Fruit fly (Drosophila melanogaster): ENCODE measurements around the gene CG9154.

Gene CG9154

dm6 chr2L:6098479-6099269 lies 28.2 kb upstream of the CG9154 start, which contains the start of gene CG9175 (continued):
- TF ChIP-seq Scr (GFP tag; IDR thresholded peaks at IDR 0.05; ENCODE audit: partially characterized antibody): peak; percentile 93
- TF ChIP-seq gfzf (GFP tag; optimal IDR thresholded peaks at IDR 0.05): peak; percentile 41
- no peak for TF ChIP-seq Taf1 (GFP tag; IDR thresholded peaks at IDR 0.05)
- no peak for TF ChIP-seq prd (optimal IDR thresholded peaks at IDR 0.05)
- 0 out of 3 replicates have a peak, but pooled peaks have one; percentile 18 for TF ChIP-seq prd (GFP tag; IDR thresholded peaks at IDR 0.05)
- TF ChIP-seq fd3F (GFP tag; optimal IDR thresholded peaks at IDR 0.05): no peak
- TF ChIP-seq CG4854 (GFP tag; optimal IDR thresholded peaks at IDR 0.05): peak; percentile 14
- no peak for TF ChIP-seq Dfd (GFP tag; optimal IDR thresholded peaks at IDR 0.05)
- TF ChIP-seq CG42726 (GFP tag; IDR thresholded peaks at IDR 0.05; ENCODE audit: partially characterized antibody): peak; percentile 99
- no peak for TF ChIP-seq CG7987 (GFP tag; optimal IDR thresholded peaks at IDR 0.05)
- peak; percentile 15 for TF ChIP-seq bigmax (GFP tag; optimal IDR thresholded peaks at IDR 0.05)
- no peak for TF ChIP-seq CG14667 (GFP tag; IDR thresholded peaks at IDR 0.05)
- no peak for TF ChIP-seq CG2875 (GFP tag; optimal IDR thresholded peaks at IDR 0.05)
- TF ChIP-seq zfh1 (GFP tag; IDR thresholded peaks at IDR 0.05): peak; percentile 4; the same call in 1 of the 3 replicates
- TF ChIP-seq corto (GFP tag; optimal IDR thresholded peaks at IDR 0.05): no peak
- TF ChIP-seq Hr3 (GFP tag; optimal IDR thresholded peaks at IDR 0.05): peak; percentile 5
- no peak for TF ChIP-seq CG6813 (GFP tag; optimal IDR thresholded peaks at IDR 0.05)
- TF ChIP-seq CG8924 (tag; optimal IDR thresholded peaks at IDR 0.05): peak; percentile 72
- no peak for TF ChIP-seq CG15073 (GFP tag; optimal IDR thresholded peaks at IDR 0.05)
- peak; percentile 7 for TF ChIP-seq Spps (tag; optimal IDR thresholded peaks at IDR 0.05)
- TF ChIP-seq Asciz (GFP tag; optimal IDR thresholded peaks at IDR 0.05): no peak
- no peak for TF ChIP-seq Eip74EF (GFP tag; optimal IDR thresholded peaks at IDR 0.05)
- TF ChIP-seq CG16863 (GFP tag; optimal IDR thresholded peaks at IDR 0.05): no peak
- TF ChIP-seq CG18764 (GFP tag; optimal IDR thresholded peaks at IDR 0.05): no peak
- TF ChIP-seq CG1792 (GFP tag; optimal IDR thresholded peaks at IDR 0.05): peak; percentile 15
- TF ChIP-seq danr (GFP tag; IDR thresholded peaks at IDR 0.05): no peak
- peak; percentile 2 for TF ChIP-seq CG7556 (GFP tag; optimal IDR thresholded peaks at IDR 0.05)
- no peak for TF ChIP-seq CG10274 (GFP tag; optimal IDR thresholded peaks at IDR 0.05)
- no peak for TF ChIP-seq dati (GFP tag; IDR thresholded peaks at IDR 0.05)
- peak; percentile 7 for TF ChIP-seq Atf-2 (GFP tag; optimal IDR thresholded peaks at IDR 0.05)
- peak; percentile 43 for TF ChIP-seq CG11504 (tag; optimal IDR thresholded peaks at IDR 0.05)
- TF ChIP-seq Optix (GFP tag; IDR thresholded peaks at IDR 0.05): no peak
- TF ChIP-seq Ada2b (GFP tag; IDR thresholded peaks at IDR 0.05): no peak
- peak; percentile 76 for TF ChIP-seq CG14710 (tag; optimal IDR thresholded peaks at IDR 0.05)
- no peak for TF ChIP-seq ro (GFP tag; IDR thresholded peaks at IDR 0.05)
- TF ChIP-seq tin (GFP tag; optimal IDR thresholded peaks at IDR 0.05): peak; percentile 33
- TF ChIP-seq pzg (GFP tag; optimal IDR thresholded peaks at IDR 0.05): peak; percentile 100
- no peak for TF ChIP-seq repo (GFP tag; optimal IDR thresholded peaks at IDR 0.05)
- TF ChIP-seq CG15696 (tag; optimal IDR thresholded peaks at IDR 0.05): peak; percentile 3
- no peak for TF ChIP-seq Poxn (GFP tag; IDR thresholded peaks at IDR 0.05)
- peak; percentile 55; the same call in 1 of the 2 replicates for TF ChIP-seq E2f2 (GFP tag; IDR thresholded peaks at IDR 0.05)
- TF ChIP-seq CG1024 (GFP tag; IDR thresholded peaks at IDR 0.05): no peak
- no peak for TF ChIP-seq CG15269 (tag; optimal IDR thresholded peaks at IDR 0.05)
- 0 out of 2 replicates have a peak, but pooled peaks have one; percentile 32 for TF ChIP-seq slbo (GFP tag; IDR thresholded peaks at IDR 0.05)
- TF ChIP-seq seq (GFP tag; IDR thresholded peaks at IDR 0.05): no peak
- TF ChIP-seq CG11560 (tag; IDR thresholded peaks at IDR 0.05): no peak
- TF ChIP-seq da (GFP tag; optimal IDR thresholded peaks at IDR 0.05): no peak
- TF ChIP-seq CG7745 (tag; optimal IDR thresholded peaks at IDR 0.05): no peak
- TF ChIP-seq CG10565 (GFP tag; optimal IDR thresholded peaks at IDR 0.05): no peak
